Worm (Caenorhabditis elegans) whole organism, L4 larva: ENCODE measurements around the gene ZK1240.9.
A peak's percentile ranks its signal among the peaks of the same experiment; 100 is the strongest.

Source experiments
- D1046.2 ChIP-seq: fragments of 200-800 bp; sonication (Bioruptor generic); IDR thresholded peaks from 2 replicates; pipeline ENCODE4 v1.3.6; 2022; ENCODE audit warnings: missing genetic modification characterization, missing compliant biosample characterization
- F10B5.3 ChIP-seq: sonication (generic microtip); optimal IDR thresholded peaks from 2 replicates; lab custom pipeline; 2016; ENCODE audit warnings: mild to moderate bottlenecking, missing genetic modification characterization, missing compliant biosample characterization
- F49E8.2 ChIP-seq: sonication (generic microtip); optimal IDR thresholded peaks from 2 replicates; lab custom pipeline; 2016; ENCODE audit warnings: missing compliant biosample characterization, mild to moderate bottlenecking, missing genetic modification characterization, borderline replicate concordance
- Y48G9A.11 ChIP-seq: fragments of 200-800 bp; sonication (Bioruptor generic); IDR thresholded peaks from 2 replicates; pipeline ENCODE4 v1.3.6; 2022; ENCODE audit warnings: missing genetic modification reagents, missing genetic modification characterization, missing compliant biosample characterization
- ZK546.5 ChIP-seq, 2 experiments: sonication (generic microtip); optimal IDR thresholded peaks; 2 replicates each; lab custom pipeline; 2017; ENCODE audit warnings: missing biosample characterization in 2 of 2, missing genetic modification characterization in 2 of 2
- aha-1 ChIP-seq: fragments of 150-350 bp; peaks from one replicate; lab custom pipeline; 2014; ENCODE audit warnings: missing biosample characterization, missing genetic modification characterization
- ama-1 ChIP-seq: fragments of 150-350 bp; optimal IDR thresholded peaks from 2 replicates; lab custom pipeline; 2014; ENCODE audit warnings: inconsistent platforms, mixed read lengths
- arid-1 ChIP-seq: fragments of 200-800 bp; sonication (Bioruptor generic); conservative IDR thresholded peaks from 2 replicates; pipeline ENCODE4 v1.3.6; 2022; ENCODE audit warnings: missing genetic modification reagents, missing genetic modification characterization, missing compliant biosample characterization
- attf-4 ChIP-seq: sonication (generic microtip); optimal IDR thresholded peaks from 3 replicates; lab custom pipeline; 2017; ENCODE audit warnings: missing biosample characterization, missing genetic modification characterization
- ceh-20 ChIP-seq: fragments of 200-800 bp; sonication (Bioruptor generic); IDR thresholded peaks from 2 replicates; pipeline ENCODE4 v1.3.6; 2022; ENCODE audit warnings: missing genetic modification reagents, missing genetic modification characterization, missing compliant biosample characterization
- ceh-28 ChIP-seq: fragments of 150-350 bp; optimal IDR thresholded peaks from 2 replicates; lab custom pipeline; 2014; ENCODE audit warnings: missing biosample characterization, missing genetic modification reagents, missing genetic modification characterization
- ceh-82 ChIP-seq: sonication (generic microtip); optimal IDR thresholded peaks from 2 replicates; lab custom pipeline; 2017; ENCODE audit warnings: missing biosample characterization, missing genetic modification characterization
- daf-12 ChIP-seq: fragments of 150-350 bp; optimal IDR thresholded peaks from 2 replicates; lab custom pipeline; 2014; ENCODE audit warnings: missing biosample characterization, missing genetic modification reagents, missing genetic modification characterization
- daf-16 ChIP-seq, 3 experiments: sonication (generic microtip); optimal IDR thresholded peaks; 2 replicates each; lab custom pipeline; 2016 to 2017; ENCODE audit warnings: missing genetic modification characterization in 3 of 3, missing genetic modification reagents in 3 of 3, mild to moderate bottlenecking in 2 of 3, missing compliant biosample characterization in 2 of 3, missing biosample characterization in 1 of 3, moderate library complexity in 1 of 3
- dmd-8 ChIP-seq: fragments of 200-800 bp; sonication (Bioruptor generic); IDR thresholded peaks from 2 replicates; pipeline ENCODE4 v1.3.6; 2022; ENCODE audit warnings: missing genetic modification characterization, missing compliant biosample characterization
- hif-1 ChIP-seq, 2 experiments: sonication (generic microtip); optimal IDR thresholded peaks; 2 replicates each; lab custom pipeline; 2016 to 2017; ENCODE audit warnings: missing compliant biosample characterization in 2 of 2, missing genetic modification characterization in 2 of 2, missing genetic modification reagents in 2 of 2, missing genotype in 2 of 2, mild to moderate bottlenecking in 1 of 2
- jun-1 ChIP-seq: fragments of 150-350 bp; optimal IDR thresholded peaks from 2 replicates; lab custom pipeline; 2014; ENCODE audit warnings: missing biosample characterization, missing genetic modification reagents, missing genetic modification characterization
- lin-15B ChIP-seq: fragments of 150-350 bp; sonication (generic microtip); optimal IDR thresholded peaks from 3 replicates; lab custom pipeline; 2014; ENCODE audit warnings: missing biosample characterization, missing genetic modification characterization
- lin-39 ChIP-seq: fragments of 150-350 bp; optimal IDR thresholded peaks from 2 replicates; lab custom pipeline; 2014; ENCODE audit warnings: missing biosample characterization, missing genetic modification reagents, missing genetic modification characterization
- madf-9 ChIP-seq: fragments of 200-800 bp; sonication (Bioruptor generic); conservative IDR thresholded peaks from 2 replicates; pipeline ENCODE4 v1.3.6; 2022; ENCODE audit warnings: missing genetic modification reagents, missing genetic modification characterization, missing compliant biosample characterization
- mdl-1 ChIP-seq, 2 experiments: fragments of 150-350 bp in 1 of 2; sonication (generic microtip) in 1 of 2; optimal IDR thresholded peaks; 2 replicates each; lab custom pipeline; 2014 to 2017; ENCODE audit warnings: missing biosample characterization in 2 of 2, missing genetic modification characterization in 2 of 2
- mdt-29 ChIP-seq: fragments of 200-800 bp; sonication (Bioruptor generic); IDR thresholded peaks from 2 replicates; pipeline ENCODE4 v1.3.6; 2022; ENCODE audit warnings: missing genetic modification reagents, missing genetic modification characterization, missing compliant biosample characterization
- mxl-3 ChIP-seq: fragments of 200-800 bp; sonication (Bioruptor generic); optimal IDR thresholded peaks from 2 replicates; lab custom pipeline; 2018; ENCODE audit warnings: mild to moderate bottlenecking, missing genetic modification characterization, missing compliant biosample characterization
- nhr-102 ChIP-seq: sonication (generic microtip); optimal IDR thresholded peaks from 2 replicates; lab custom pipeline; 2016; ENCODE audit warnings: mild to moderate bottlenecking, missing genetic modification characterization, moderate library complexity, missing compliant biosample characterization
- nhr-11 ChIP-seq: fragments of 150-350 bp; optimal IDR thresholded peaks from 2 replicates; lab custom pipeline; 2014; ENCODE audit warnings: missing biosample characterization, missing genetic modification characterization
- nhr-111 ChIP-seq: fragments of 200-800 bp; sonication (Bioruptor generic); optimal IDR thresholded peaks from 2 replicates; lab custom pipeline; 2018; ENCODE audit warnings: mild to moderate bottlenecking, missing genetic modification characterization, missing compliant biosample characterization
- nhr-42 ChIP-seq: fragments of 200-800 bp; sonication (Bioruptor generic); IDR thresholded peaks from 2 replicates; pipeline ENCODE4 v1.3.6; 2022; ENCODE audit warnings: missing genetic modification characterization, missing compliant biosample characterization
- nhr-6 ChIP-seq: fragments of 150-350 bp; optimal IDR thresholded peaks from 2 replicates; lab custom pipeline; 2014; ENCODE audit warnings: missing biosample characterization, missing genetic modification characterization
- nhr-77 ChIP-seq: fragments of 150-350 bp; optimal IDR thresholded peaks from 2 replicates; lab custom pipeline; 2014; ENCODE audit warnings: missing biosample characterization, missing genetic modification characterization
- pqm-1 ChIP-seq: sonication (generic microtip); optimal IDR thresholded peaks from 2 replicates; lab custom pipeline; 2017; ENCODE audit warnings: missing biosample characterization, missing genetic modification characterization
- set-16 ChIP-seq: fragments of 200-800 bp; sonication (Bioruptor generic); IDR thresholded peaks from 2 replicates; pipeline ENCODE4 v1.3.6; 2022; ENCODE audit warnings: missing genetic modification reagents, missing genetic modification characterization, missing compliant biosample characterization
- snpc-1.2 ChIP-seq: fragments of 200-800 bp; sonication (Bioruptor generic); IDR thresholded peaks from 2 replicates; pipeline ENCODE4 v1.3.6; 2022; ENCODE audit warnings: missing genetic modification reagents, missing genetic modification characterization, missing compliant biosample characterization
- spr-1 ChIP-seq: sonication (generic microtip); optimal IDR thresholded peaks from 2 replicates; lab custom pipeline; 2016; ENCODE audit warnings: mild to moderate bottlenecking, missing genetic modification characterization, missing compliant biosample characterization
- unc-62 ChIP-seq, 3 experiments: fragments of 150-350 bp in 1 of 3; sonication (generic microtip); optimal IDR thresholded peaks in 2 of 3; peaks in 1 of 3; 1 replicate in 1 of 3; 2 replicates in 2 of 3; lab custom pipeline; 2014 to 2017; ENCODE audit warnings: missing biosample characterization in 3 of 3, missing genetic modification characterization in 3 of 3, missing genetic modification reagents in 3 of 3, missing genotype in 1 of 3
- zfp-2 ChIP-seq: sonication (generic microtip); optimal IDR thresholded peaks from 2 replicates; lab custom pipeline; 2016; ENCODE audit warnings: mild to moderate bottlenecking, missing genetic modification characterization, missing compliant biosample characterization
- zfp-3 ChIP-seq: fragments of 200-800 bp; sonication (Bioruptor generic); conservative IDR thresholded peaks from 2 replicates; pipeline ENCODE4 v1.3.6; 2022; ENCODE audit warnings: missing genetic modification reagents, missing genetic modification characterization, missing compliant biosample characterization
- ztf-11 ChIP-seq: fragments of 150-350 bp; optimal IDR thresholded peaks from 2 replicates; lab custom pipeline; 2014; ENCODE audit warnings: missing biosample characterization, missing genetic modification characterization

ZK1240.9 gene

ce11 chrII:2292549-2292948 lies 25.4 kb upstream of the ZK1240.9 start:
- TF ChIP-seq pqm-1 (tag; lab: Kevin White, UChicago) (peak; percentile 73), nhr-111 (GFP tag; lab: Kevin White, UChicago) (no peak), nhr-6 (tag; lab: Kevin White, UChicago) (no peak), dmd-8 (GFP tag; lab: Robert Waterston, UW) (no peak), ZK546.5 (tag; optimal IDR thresholded peaks at IDR 0.05; lab: Kevin White, UChicago) (no peak), nhr-42 (GFP tag; lab: Robert Waterston, UW) (no peak), snpc-1.2 (GFP tag; lab: Robert Waterston, UW) (no peak), D1046.2 (GFP tag; lab: Robert Waterston, UW) (no peak), F10B5.3 (tag; lab: Kevin White, UChicago) (no peak), ceh-82 (tag; lab: Kevin White, UChicago) (no peak), Y48G9A.11 (GFP tag; lab: Robert Waterston, UW) (no peak), unc-62 (GFP tag; optimal IDR thresholded peaks at IDR 0.05 in 1 of 2; lab: Kevin White, UChicago) (peak in 1 of 2 experiments; percentile 6), unc-62 (tag; optimal IDR thresholded peaks at IDR 0.05; lab: Kevin White, UChicago) (no peak), mdt-29 (no peak), lin-15B (no peak), nhr-102 (no peak)

ce11 chrII:2295817-2296315 lies 22.1 kb upstream of the ZK1240.9 start, which contains the start of gene fbxc-25:
Gene fbxc-25 (minus strand): TSS chrII:2296265.
- TF ChIP-seq unc-62 (GFP tag; optimal IDR thresholded peaks at IDR 0.05 in 1 of 2; lab: Kevin White, UChicago), result peak in 1 of 2 experiments; percentile 65
- TF ChIP-seq unc-62 (tag; optimal IDR thresholded peaks at IDR 0.05; lab: Kevin White, UChicago), result no peak
- TF ChIP-seq aha-1 (tag; lab: Kevin White, UChicago), result peak; percentile 91
- TF ChIP-seq mxl-3 (GFP tag; lab: Kevin White, UChicago), result no peak
- TF ChIP-seq, all 104 proteins: peak for 2

ce11 chrII:2298742-2299141 lies 19.2 kb upstream of the ZK1240.9 start, which contains the start of gene B0281.4:
Gene B0281.4 (minus strand): TSS chrII:2298842.
- TF ChIP-seq daf-16 (GFP tag; optimal IDR thresholded peaks at IDR 0.05; lab: Kevin White, UChicago) (no peak), daf-16 (tag; optimal IDR thresholded peaks at IDR 0.05; lab: Kevin White, UChicago) (no peak), arid-1 (GFP tag; lab: Robert Waterston, UW) (no peak), nhr-11 (no peak), jun-1 (tag; lab: Kevin White, UChicago) (no peak), attf-4 (tag; lab: Kevin White, UChicago) (no peak), F49E8.2 (tag; lab: Kevin White, UChicago) (no peak), ztf-11 (no peak), zfp-3 (no peak), madf-9 (GFP tag; lab: Robert Waterston, UW) (no peak), nhr-111 (GFP tag; lab: Kevin White, UChicago) (no peak), aha-1 (tag; lab: Kevin White, UChicago) (no peak), ama-1 (no peak)

- TF ChIP-seq F49E8.2 (tag; lab: Kevin White, UChicago) (no peak), spr-1 (tag; lab: Kevin White, UChicago) (no peak), D1046.2 (GFP tag; lab: Robert Waterston, UW) (no peak), ZK546.5 (tag; optimal IDR thresholded peaks at IDR 0.05; lab: Kevin White, UChicago) (no peak), lin-39 (tag; lab: Kevin White, UChicago) (no peak), ceh-20 (no peak), aha-1 (tag; lab: Kevin White, UChicago) (peak; percentile 29), hif-1 (tag; optimal IDR thresholded peaks at IDR 0.05; lab: Kevin White, UChicago) (no peak)
- TF ChIP-seq, all 104 proteins: peak for 1
Observed at ce11 chrII:2300861-2301260, 17.1 kb upstream of the ZK1240.9 start, which contains the start of gene B0281.5. Gene B0281.5 (minus strand): TSS chrII:2300961.

- no peak for TF ChIP-seq nhr-111 (GFP tag; lab: Kevin White, UChicago)
- no peak for TF ChIP-seq mdl-1 (tag; optimal IDR thresholded peaks at IDR 0.05; lab: Kevin White, UChicago)
- no peak for TF ChIP-seq ceh-82 (tag; lab: Kevin White, UChicago)
- no peak for TF ChIP-seq ztf-11
- no peak for TF ChIP-seq set-16 (GFP tag; lab: Robert Waterston, UW)
- no peak for TF ChIP-seq ceh-28
- no peak for TF ChIP-seq zfp-2 (tag; lab: Kevin White, UChicago)
- no peak for TF ChIP-seq nhr-77 (tag; lab: Kevin White, UChicago)
- no peak for TF ChIP-seq daf-12 (tag; lab: Kevin White, UChicago)
- no peak for TF ChIP-seq Y48G9A.11 (GFP tag; lab: Robert Waterston, UW)
Observed at ce11 chrII:2302330-2302729, 15.7 kb upstream of the ZK1240.9 start, which contains the start of gene B0281.6. Gene B0281.6 (minus strand): TSS chrII:2302430.
